Fruit fly (Drosophila melanogaster) whole organism, wandering third instar larva: Measurements from ENCODE around the gene CG11980.

Experiments
- CG32264 ChIP-seq: fragments of 200-800 bp; sonication (Bioruptor generic); optimal IDR thresholded peaks from 2 replicates; lab custom pipeline; 2016; ENCODE audit warnings: missing biosample characterization, missing genetic modification characterization
- CG9705 ChIP-seq: fragments of 200-800 bp; sonication (Bioruptor generic); optimal IDR thresholded peaks from 2 replicates; lab custom pipeline; 2018; ENCODE audit warnings: missing biosample characterization, mild to moderate bottlenecking, missing genetic modification characterization
- CrebA ChIP-seq: fragments of 200-800 bp; sonication (Bioruptor generic); optimal IDR thresholded peaks from 2 replicates; lab custom pipeline; 2016; ENCODE audit warnings: missing biosample characterization, mild to moderate bottlenecking, missing genetic modification characterization, borderline replicate concordance
- Dif ChIP-seq: fragments of 200-275, 200-300 bp; sonication (Bioruptor generic); optimal IDR thresholded peaks from 2 replicates; lab custom pipeline; 2018; ENCODE audit warnings: missing biosample characterization, missing genetic modification characterization; ENCODE audit not compliant: partially characterized antibody
- HLH106 ChIP-seq: fragments of 200-800 bp; optimal IDR thresholded peaks from 3 replicates; lab custom pipeline; 2019; ENCODE audit warnings: missing biosample characterization, mild to moderate bottlenecking, missing genetic modification characterization, moderate library complexity
- Hnf4 ChIP-seq: fragments of 200-800 bp; sonication (Bioruptor generic); optimal IDR thresholded peaks from 2 replicates; lab custom pipeline; 2016; ENCODE audit warnings: missing biosample characterization, mild to moderate bottlenecking, missing genetic modification characterization
- Myc ChIP-seq: fragments of >200 bp; optimal IDR thresholded peaks from 2 replicates; lab custom pipeline; 2017
- OdsH ChIP-seq: fragments of 200-800 bp; sonication (Bioruptor generic); optimal IDR thresholded peaks from 2 replicates; lab custom pipeline; 2016; ENCODE audit warnings: missing biosample characterization, mild to moderate bottlenecking, missing genetic modification characterization
- Sp1 ChIP-seq: fragments of 200-800 bp; sonication (Bioruptor generic); optimal IDR thresholded peaks from 3 replicates; lab custom pipeline; 2019; ENCODE audit warnings: missing biosample characterization, mild to moderate bottlenecking, missing genetic modification characterization, moderate library complexity
- brk ChIP-seq: fragments of 200-800 bp; sonication (Bioruptor generic); optimal IDR thresholded peaks from 2 replicates; lab custom pipeline; 2016; ENCODE audit warnings: missing biosample characterization, mild to moderate bottlenecking, missing genetic modification characterization
- dl ChIP-seq, 2 experiments: fragments of 175-275, 200-275 bp in 1 of 2; fragments of 200-275 bp in 1 of 2; sonication (Bioruptor generic); optimal IDR thresholded peaks; lab custom pipeline; 2018; ENCODE audit warnings: mild to moderate bottlenecking in 2 of 2, missing biosample characterization in 2 of 2, missing genetic modification characterization in 2 of 2, moderate library complexity in 2 of 2; ENCODE audit not compliant: partially characterized antibody in 2 of 2, insufficient read depth in 1 of 2
- dmrt93B ChIP-seq: fragments of 200-800 bp; sonication (Bioruptor generic); optimal IDR thresholded peaks from 2 replicates; lab custom pipeline; 2018; ENCODE audit warnings: missing biosample characterization, mild to moderate bottlenecking, missing genetic modification characterization
- dsf ChIP-seq: sonication (Bioruptor generic); optimal IDR thresholded peaks from 2 replicates; lab custom pipeline; 2016; ENCODE audit warnings: missing biosample characterization, missing genetic modification characterization, borderline replicate concordance
- ey ChIP-seq: fragments of 200-800 bp; sonication (Bioruptor generic); optimal IDR thresholded peaks from 2 replicates; lab custom pipeline; 2016; ENCODE audit warnings: missing biosample characterization, missing genetic modification characterization
- jim ChIP-seq: fragments of 175-275, 200-325 bp; sonication (Bioruptor generic); optimal IDR thresholded peaks from 2 replicates; lab custom pipeline; 2016; ENCODE audit warnings: missing biosample characterization, mild to moderate bottlenecking, missing genetic modification characterization
- psq ChIP-seq: fragments of 200-800 bp; sonication (Bioruptor generic); optimal IDR thresholded peaks from 3 replicates; lab custom pipeline; 2017; ENCODE audit warnings: missing biosample characterization, mild to moderate bottlenecking, missing genetic modification characterization, moderate library complexity
- rgr ChIP-seq: fragments of 200-800 bp; sonication (Bioruptor generic); optimal IDR thresholded peaks from 3 replicates; lab custom pipeline; 2016; ENCODE audit warnings: missing biosample characterization, mild to moderate bottlenecking, missing genetic modification characterization
- sage ChIP-seq: fragments of 200-800 bp; sonication (Bioruptor generic); optimal IDR thresholded peaks from 2 replicates; lab custom pipeline; 2016; ENCODE audit warnings: missing biosample characterization, mild to moderate bottlenecking, missing genetic modification characterization
- sv ChIP-seq: fragments of 200-800 bp; sonication (Bioruptor generic); optimal IDR thresholded peaks from 3 replicates; lab custom pipeline; 2016; ENCODE audit warnings: missing biosample characterization, missing genetic modification characterization
- usp ChIP-seq: fragments of >200 bp; optimal IDR thresholded peaks from 2 replicates; lab custom pipeline; 2017; ENCODE audit warnings: missing biosample characterization, missing genetic modification characterization
- woc ChIP-seq: sonication (Bioruptor generic); optimal IDR thresholded peaks from 2 replicates; lab custom pipeline; 2016; ENCODE audit warnings: missing biosample characterization, mild to moderate bottlenecking, missing genetic modification characterization

Gene CG11980

DNA sequence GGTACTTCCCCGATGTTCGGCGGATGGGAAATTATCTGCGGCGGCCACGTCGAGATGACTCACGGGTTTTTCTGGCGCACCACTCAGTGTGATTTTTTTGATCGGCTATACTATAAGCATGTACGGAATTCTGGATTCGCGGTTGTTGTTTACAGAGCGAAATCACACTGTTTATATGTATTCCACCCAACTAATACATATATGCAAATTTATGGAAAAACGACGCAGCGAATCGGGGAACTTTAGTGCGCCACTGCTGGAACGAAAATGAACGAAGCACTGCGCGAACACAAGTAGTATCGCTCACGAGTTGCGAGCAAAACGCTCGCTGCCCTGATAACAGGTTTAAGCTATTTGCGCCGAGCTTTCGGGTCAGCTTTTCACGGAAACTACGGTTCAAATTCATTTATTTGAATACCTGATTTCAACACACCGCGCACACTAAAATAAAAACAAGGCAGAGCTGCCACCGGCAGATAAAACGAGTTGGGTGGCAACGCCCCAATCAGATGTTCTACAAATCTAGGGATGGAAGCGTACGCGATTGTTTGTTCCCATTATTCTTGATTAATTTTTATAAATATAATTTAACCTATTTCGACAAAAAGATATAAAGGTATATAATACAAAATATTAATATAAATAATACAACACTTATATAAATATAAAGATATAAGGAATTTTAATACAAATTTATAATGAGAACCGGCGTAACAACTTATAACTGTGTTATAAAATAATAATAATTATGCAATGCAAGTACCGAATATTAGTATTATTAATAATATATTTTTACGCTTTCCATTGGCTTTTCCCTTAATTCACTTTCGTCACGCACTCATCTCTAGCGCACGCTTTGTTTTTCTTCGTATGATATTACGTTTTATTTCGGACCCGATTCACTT is 44.0 kb downstream of the CG11980 start, which contains the start of gene Rel (continued):
- TF ChIP-seq sage (GFP tag; lab: Kevin White, UChicago) (no peak), dmrt93B (GFP tag; lab: Kevin White, UChicago) (peak; percentile 58), CG32264 (GFP tag; lab: Kevin White, UChicago) (no peak), ey (GFP tag; lab: Kevin White, UChicago) (peak; percentile 4), jim (GFP tag; lab: Kevin White, UChicago) (no peak), usp (no peak), dsf (no peak), HLH106 (tag; lab: Kevin White, UChicago) (peak; percentile 86)

DNA sequence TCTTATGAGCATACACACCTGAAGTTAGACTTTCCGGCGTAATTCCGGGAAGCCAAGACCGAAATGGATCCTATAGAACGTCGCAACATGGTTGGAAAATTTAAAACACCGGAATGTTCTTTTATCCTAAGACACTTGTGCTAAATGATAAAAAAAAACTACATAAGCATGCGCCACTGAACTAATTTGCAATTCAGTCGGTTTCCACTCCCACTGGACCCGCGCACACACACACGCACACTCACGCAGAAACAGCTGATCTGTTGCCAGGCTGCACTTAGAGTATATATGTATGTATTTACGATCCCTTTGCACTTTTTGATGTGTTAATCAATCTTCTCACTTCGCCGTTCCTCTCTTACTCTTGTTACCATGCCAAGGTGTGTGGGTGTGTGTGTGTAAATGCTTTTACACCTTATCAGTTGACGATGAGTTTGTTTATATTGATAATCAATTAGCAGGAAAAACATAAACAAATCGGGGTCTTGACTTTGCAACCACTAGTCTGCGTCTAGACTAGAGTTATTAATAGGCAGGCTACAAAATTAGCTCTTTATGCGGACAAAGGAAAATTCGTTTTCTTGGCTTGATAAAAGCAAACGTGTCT is 44.8 kb downstream of the CG11980 start, which contains the start of gene Mst85C:
Mst85C (plus strand) TSS at position 180 of the 607 bp plus-strand sequence.
- TF ChIP-seq rgr (GFP tag; lab: Kevin White, UChicago) (no peak), sage (GFP tag; lab: Kevin White, UChicago) (no peak), dsf (no peak), Myc (lab: Kevin White, UChicago) (peak; percentile 6), woc (GFP tag; lab: Kevin White, UChicago) (peak; percentile 14), sv (GFP tag; lab: Kevin White, UChicago) (no peak), brk (GFP tag; lab: Kevin White, UChicago) (no peak)
- TF ChIP-seq, all 38 proteins: peak for 2

DNA sequence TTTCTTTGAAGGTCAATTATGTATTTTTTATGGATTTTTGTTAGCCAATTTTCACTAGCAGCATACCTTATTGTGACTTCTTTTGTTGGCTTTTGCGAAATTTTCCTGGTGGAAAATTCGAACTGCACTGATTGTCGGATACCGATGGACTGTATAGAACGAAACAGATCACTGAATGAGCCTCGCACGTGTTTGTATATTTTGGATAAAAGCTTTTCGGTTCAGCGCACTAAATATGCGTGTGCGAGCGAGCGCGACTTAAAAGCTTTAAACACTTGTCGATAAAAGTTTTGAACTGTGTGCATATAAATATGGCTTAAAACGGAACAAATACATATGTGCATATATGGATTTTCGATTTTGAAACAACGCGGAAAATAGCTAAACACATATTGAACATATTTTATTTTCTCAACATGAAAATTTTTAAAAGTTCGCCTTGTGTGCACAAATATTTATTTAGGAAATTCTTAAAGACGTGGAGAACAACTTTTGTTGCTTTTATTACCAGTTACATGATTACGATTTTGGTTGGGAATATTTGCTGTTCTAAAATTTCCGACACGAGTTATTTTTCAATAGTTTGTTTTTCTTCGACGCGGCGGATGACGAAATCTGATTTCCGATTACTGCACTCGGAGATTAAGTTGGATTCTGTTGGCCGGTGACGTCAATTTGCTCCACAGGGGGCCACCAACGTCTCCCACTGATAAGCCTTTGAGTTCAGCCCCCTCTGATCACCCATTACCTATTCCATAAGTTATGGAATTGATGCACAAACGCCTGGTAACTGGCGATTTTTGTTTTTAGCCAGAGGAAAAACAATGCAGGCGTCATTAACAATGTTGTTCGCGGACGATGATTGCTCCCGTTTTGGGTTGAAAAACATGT is 45.5 kb downstream of the CG11980 start:
- TF ChIP-seq CG9705 (GFP tag; lab: Kevin White, UChicago) (no peak), OdsH (GFP tag; lab: Kevin White, UChicago) (peak; percentile 33), rgr (GFP tag; lab: Kevin White, UChicago) (peak; percentile 5), CG32264 (GFP tag; lab: Kevin White, UChicago) (no peak), brk (GFP tag; lab: Kevin White, UChicago) (peak; percentile 22), woc (GFP tag; lab: Kevin White, UChicago) (peak; percentile 61)

DNA sequence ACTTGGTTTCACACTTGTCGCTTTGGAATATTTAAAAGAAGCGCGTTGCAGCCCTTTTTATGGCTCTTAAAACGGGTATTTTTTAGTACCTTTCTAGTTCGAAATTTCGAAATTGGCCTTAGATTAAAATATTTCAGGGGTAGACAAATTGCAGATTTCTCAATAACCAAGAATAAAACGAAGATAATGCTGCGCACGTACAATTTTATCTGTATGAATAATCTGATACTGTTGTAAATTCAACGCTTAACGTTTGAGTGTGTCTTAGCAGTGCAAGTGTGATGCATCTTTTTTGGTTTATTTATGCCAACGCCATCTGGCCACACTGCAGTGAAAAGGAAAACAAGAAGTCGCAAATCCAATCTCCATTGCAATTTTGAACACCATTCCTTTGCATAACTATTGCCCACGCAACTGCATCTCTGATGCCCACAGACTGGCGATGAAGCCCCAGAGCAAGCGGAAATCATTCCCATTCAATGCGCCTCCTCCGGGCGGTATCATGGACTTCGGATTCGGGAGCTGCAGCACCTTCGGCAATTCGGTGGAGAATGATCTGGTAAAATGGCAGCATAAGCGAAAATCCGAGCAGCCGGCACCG is 46.8 kb downstream of the CG11980 start, which contains the start of gene Nmdmc:
Nmdmc (minus strand) TSS at position 37 of the 601 bp plus-strand sequence.
- no peak for TF ChIP-seq CrebA
- TF ChIP-seq Myc (lab: Kevin White, UChicago): peak; percentile 69

DNA sequence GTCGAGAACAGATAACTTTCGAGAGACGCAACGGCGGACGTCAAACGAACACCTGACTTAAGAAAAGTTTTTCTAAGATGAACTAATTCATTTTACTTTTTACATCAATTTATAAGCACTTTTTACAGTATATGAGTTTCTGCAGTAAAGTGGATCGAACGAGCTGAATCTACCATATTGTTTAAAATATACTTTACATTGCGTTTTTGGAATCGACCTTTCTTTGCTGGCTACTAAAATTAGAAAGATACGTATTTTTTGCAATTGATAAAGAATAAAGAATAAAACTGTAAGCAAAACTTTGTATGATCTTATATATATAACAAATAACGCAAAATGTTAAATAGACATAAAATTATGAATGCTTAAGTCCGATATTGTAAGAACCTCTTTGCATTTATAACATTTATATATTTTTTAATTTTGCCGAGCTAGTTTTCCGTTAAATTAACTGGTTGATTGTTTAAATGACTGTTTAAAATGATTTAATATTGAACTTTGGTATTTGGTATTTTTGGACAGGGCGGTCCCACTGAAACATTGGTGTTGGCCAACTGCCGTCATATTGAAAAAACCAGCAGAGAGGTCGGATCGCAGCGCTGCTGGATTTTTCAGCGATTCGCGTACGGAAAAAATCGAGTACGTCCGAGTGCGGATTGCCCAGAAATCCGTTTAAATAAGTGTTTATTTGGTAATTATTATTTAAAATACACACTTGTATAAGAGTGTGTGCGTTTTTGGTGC is 48.3 kb downstream of the CG11980 start, which contains the start of gene Kdm2:
Kdm2 (plus strand) TSS at position 559 of the 744 bp plus-strand sequence.
- TF ChIP-seq Dif (GFP tag; lab: Kevin White, UChicago): peak; percentile 62
- peak; percentile 38 for TF ChIP-seq Sp1 (GFP tag; lab: Kevin White, UChicago)
- peak; percentile 42 for TF ChIP-seq rgr (GFP tag; lab: Kevin White, UChicago)
- TF ChIP-seq CG9705 (GFP tag; lab: Kevin White, UChicago): no peak
- peak; percentile 17 for TF ChIP-seq Hnf4 (GFP tag; lab: Kevin White, UChicago)
- TF ChIP-seq brk (GFP tag; lab: Kevin White, UChicago): peak; percentile 14
- TF ChIP-seq dl (GFP tag; optimal IDR thresholded peaks at IDR 0.05; lab: Kevin White, UChicago; ENCODE audit: insufficient read depth in 1 of 2, partially characterized antibody in 2 of 2): peak in 1 of 2 experiments; percentile 1
- no peak for TF ChIP-seq psq (GFP tag; lab: Kevin White, UChicago)
- TF ChIP-seq, all 38 proteins: peak for 6
